Fruit fly (Drosophila melanogaster) whole organism, embryonic: ENCODE data around the gene zye.

Experiments
- Bdp1 ChIP-seq: fragments of 200-800 bp; sonication (Bioruptor generic); optimal IDR thresholded peaks from 3 replicates; lab custom pipeline; 2016; ENCODE audit warnings: missing biosample characterization, missing genetic modification characterization
- CG11247 ChIP-seq: fragments of 200-800 bp; sonication (Bioruptor generic); IDR thresholded peaks from 2 replicates; pipeline ENCODE4 v1.3.6; 2022; ENCODE audit warnings: missing biosample characterization, missing genetic modification characterization
- CG12155 ChIP-seq: fragments of 200-800 bp; sonication (Bioruptor generic); optimal IDR thresholded peaks from 3 replicates; lab custom pipeline; 2016; ENCODE audit warnings: missing biosample characterization, missing genetic modification characterization
- CG12744 ChIP-seq: fragments of 200-800 bp; sonication (Bioruptor generic); optimal IDR thresholded peaks from 2 replicates; lab custom pipeline; 2016; ENCODE audit warnings: missing biosample characterization, missing genetic modification characterization
- CG14014 ChIP-seq: fragments of 200-800 bp; sonication (Bioruptor generic); IDR thresholded peaks from 2 replicates; pipeline ENCODE4 v1.3.6; 2022; ENCODE audit warnings: missing biosample characterization, missing genetic modification characterization
- CG15073 ChIP-seq: fragments of 200-800 bp; sonication (Bioruptor generic); optimal IDR thresholded peaks from 2 replicates; lab custom pipeline; 2016; ENCODE audit warnings: missing biosample characterization, missing genetic modification characterization
- CG18011 ChIP-seq: fragments of 200-800 bp; sonication (Bioruptor generic); optimal IDR thresholded peaks from 2 replicates; lab custom pipeline; 2017; ENCODE audit warnings: missing biosample characterization, missing genetic modification characterization, mild to moderate bottlenecking, moderate library complexity, missing genotype
- CG18764 ChIP-seq: fragments of 200-800 bp; sonication (Bioruptor generic); optimal IDR thresholded peaks from 3 replicates; lab custom pipeline; 2016; ENCODE audit warnings: missing biosample characterization, missing genetic modification characterization
- CG30403 ChIP-seq: fragments of 200-800 bp; sonication (Bioruptor generic); optimal IDR thresholded peaks from 3 replicates; lab custom pipeline; 2016; ENCODE audit warnings: missing biosample characterization, missing genetic modification characterization
- CG3065 ChIP-seq: fragments of 200-800 bp; sonication (Bioruptor generic); optimal IDR thresholded peaks from 2 replicates; lab custom pipeline; 2016; ENCODE audit warnings: missing biosample characterization, missing genetic modification characterization
- CG4730 ChIP-seq: fragments of 200-800 bp; sonication (Bioruptor generic); IDR thresholded peaks from 2 replicates; pipeline ENCODE4 v1.3.6; 2022; ENCODE audit warnings: missing biosample characterization, missing genetic modification characterization
- CG6175 ChIP-seq: fragments of 200-800 bp; sonication (Bioruptor generic); IDR thresholded peaks from 3 replicates; pipeline ENCODE4 v1.3.6; 2022; ENCODE audit warnings: missing biosample characterization, missing genetic modification characterization
- CG6689 ChIP-seq: fragments of 200-800 bp; sonication (Bioruptor generic); IDR thresholded peaks from 2 replicates; pipeline ENCODE4 v1.3.6; 2022; ENCODE audit warnings: missing biosample characterization, missing genetic modification characterization
- CG6813 ChIP-seq: fragments of 200-800 bp; sonication (Bioruptor generic); optimal IDR thresholded peaks from 2 replicates; lab custom pipeline; 2017; ENCODE audit warnings: missing biosample characterization, missing genetic modification characterization, mild to moderate bottlenecking, moderate library complexity, missing genetic modification reagents
- CG8281 ChIP-seq: fragments of 200-800 bp; sonication (Bioruptor generic); optimal IDR thresholded peaks from 2 replicates; lab custom pipeline; 2018; ENCODE audit warnings: missing biosample characterization, mild to moderate bottlenecking, missing genetic modification characterization, moderate library complexity
- CG9609 ChIP-seq: fragments of 200-800 bp; sonication (Bioruptor generic); optimal IDR thresholded peaks from 3 replicates; lab custom pipeline; 2016; ENCODE audit warnings: missing biosample characterization, missing genetic modification characterization
- CG9797 ChIP-seq: fragments of 200-800 bp; sonication (Bioruptor generic); optimal IDR thresholded peaks from 3 replicates; lab custom pipeline; 2018; ENCODE audit warnings: missing biosample characterization, mild to moderate bottlenecking, missing genetic modification characterization
- CoRest ChIP-seq: fragments of 200-800 bp; sonication (Bioruptor generic); optimal IDR thresholded peaks from 3 replicates; lab custom pipeline; 2018; ENCODE audit warnings: missing biosample characterization, mild to moderate bottlenecking, missing genetic modification characterization, moderate library complexity
- Gug ChIP-seq: fragments of 200-800 bp; sonication (Bioruptor generic); IDR thresholded peaks from 4 replicates; pipeline ENCODE4 v1.3.6; 2022; ENCODE audit warnings: missing biosample characterization, missing genetic modification characterization
- HHEX ChIP-seq: fragments of 200-800 bp; sonication (Bioruptor generic); optimal IDR thresholded peaks from 3 replicates; lab custom pipeline; 2017; ENCODE audit warnings: missing biosample characterization, mild to moderate bottlenecking, missing genetic modification characterization, missing genetic modification reagents
- Hand ChIP-seq: fragments of 200-800 bp; sonication (Bioruptor generic); optimal IDR thresholded peaks from 2 replicates; lab custom pipeline; 2017; ENCODE audit warnings: mild to moderate bottlenecking, missing biosample characterization, missing genetic modification reagents, missing genetic modification characterization
- Hr3 ChIP-seq: fragments of 200-800 bp; sonication (Bioruptor generic); optimal IDR thresholded peaks from 3 replicates; lab custom pipeline; 2016; ENCODE audit warnings: missing biosample characterization, missing genetic modification characterization
- Hr51 ChIP-seq, 2 experiments: fragments of 200-800 bp; sonication (Bioruptor generic); optimal IDR thresholded peaks; 2 replicates in 1 of 2; 3 replicates in 1 of 2; lab custom pipeline; 2016 to 2018; ENCODE audit warnings: missing biosample characterization in 2 of 2, missing genetic modification characterization in 2 of 2, mild to moderate bottlenecking in 1 of 2, moderate library complexity in 1 of 2
- Six4 ChIP-seq: fragments of 200-800 bp; sonication (Bioruptor generic); optimal IDR thresholded peaks from 2 replicates; lab custom pipeline; 2016; ENCODE audit warnings: missing biosample characterization, missing genetic modification characterization
- Sry-β ChIP-seq: fragments of 200-800 bp; sonication (Bioruptor generic); optimal IDR thresholded peaks from 2 replicates; lab custom pipeline; 2018; ENCODE audit warnings: missing biosample characterization, mild to moderate bottlenecking, missing genetic modification characterization, moderate library complexity
- Sry-δ ChIP-seq: fragments of 200-800 bp; sonication (Bioruptor generic); optimal IDR thresholded peaks from 2 replicates; lab custom pipeline; 2016; ENCODE audit warnings: missing biosample characterization, missing genetic modification characterization
- TFAM ChIP-seq: fragments of 200-800 bp; sonication (Bioruptor generic); optimal IDR thresholded peaks from 2 replicates; lab custom pipeline; 2017; ENCODE audit warnings: missing biosample characterization, missing genetic modification characterization, inconsistent platforms
- Trl ChIP-seq, 3 experiments: fragments of >200 bp in 2 of 3; fragments of 200-800 bp in 1 of 3; sonication (Bioruptor generic) in 1 of 3; optimal IDR thresholded peaks; 2 replicates in 1 of 3; 3 replicates in 2 of 3; lab custom pipeline; 2016 to 2017; ENCODE audit warnings: missing biosample characterization in 1 of 3, missing genetic modification characterization in 1 of 3
- ac ChIP-seq: fragments of 200-800 bp; sonication (Bioruptor generic); optimal IDR thresholded peaks from 3 replicates; lab custom pipeline; 2017; ENCODE audit warnings: missing biosample characterization, mild to moderate bottlenecking, missing genetic modification characterization
- amos ChIP-seq: fragments of 200-800 bp; sonication (Bioruptor generic); IDR thresholded peaks from 2 replicates; pipeline ENCODE4 v1.3.6; 2022; ENCODE audit warnings: missing biosample characterization, missing genetic modification characterization; ENCODE audit not compliant: partially characterized antibody
- ash1 ChIP-seq: fragments of 200-800 bp; sonication (Bioruptor generic); optimal IDR thresholded peaks from 2 replicates; lab custom pipeline; 2018; ENCODE audit warnings: missing biosample characterization, mild to moderate bottlenecking, missing genetic modification characterization
- az2 ChIP-seq: fragments of 200-800 bp; sonication (Bioruptor generic); optimal IDR thresholded peaks from 3 replicates; lab custom pipeline; 2016; ENCODE audit warnings: missing biosample characterization, missing genetic modification characterization
- caup ChIP-seq: fragments of 200-800 bp; sonication (Bioruptor generic); optimal IDR thresholded peaks from 3 replicates; lab custom pipeline; 2017; ENCODE audit warnings: missing biosample characterization, mild to moderate bottlenecking, missing genetic modification characterization, moderate library complexity; ENCODE audit not compliant: severe bottlenecking
- crp ChIP-seq, 2 experiments: fragments of 200-800 bp; sonication (Bioruptor generic); optimal IDR thresholded peaks; 2 replicates in 1 of 2; 3 replicates in 1 of 2; lab custom pipeline; 2017; ENCODE audit warnings: missing biosample characterization in 2 of 2, missing genetic modification characterization in 2 of 2, mild to moderate bottlenecking in 1 of 2, moderate library complexity in 1 of 2
- fd64A ChIP-seq: fragments of 200-800 bp; sonication (Bioruptor generic); optimal IDR thresholded peaks from 3 replicates; lab custom pipeline; 2018; ENCODE audit warnings: missing biosample characterization, mild to moderate bottlenecking, missing genetic modification characterization
- fd96Cb ChIP-seq: fragments of 200-800 bp; sonication (Bioruptor generic); optimal IDR thresholded peaks from 2 replicates; lab custom pipeline; 2018; ENCODE audit warnings: missing biosample characterization, mild to moderate bottlenecking, missing genetic modification characterization, moderate library complexity
- grn ChIP-seq: fragments of 200-800 bp; sonication (Bioruptor generic); optimal IDR thresholded peaks from 3 replicates; lab custom pipeline; 2017; ENCODE audit warnings: missing biosample characterization, missing genetic modification characterization
- h ChIP-seq: fragments of >200 bp; optimal IDR thresholded peaks from 2 replicates; lab custom pipeline; 2017
- ind ChIP-seq: fragments of 200-800 bp; sonication (Bioruptor generic); optimal IDR thresholded peaks from 3 replicates; lab custom pipeline; 2016; ENCODE audit warnings: missing biosample characterization, missing genetic modification characterization
- lov ChIP-seq, 2 experiments: fragments of 200-800 bp in 1 of 2; fragments of >200 bp in 1 of 2; sonication (Bioruptor generic) in 1 of 2; IDR thresholded peaks in 1 of 2; optimal IDR thresholded peaks in 1 of 2; 2 replicates in 1 of 2; 3 replicates in 1 of 2; pipeline versions ENCODE4 v1.3.6 to Lab custom; 2017 to 2022; ENCODE audit warnings: missing biosample characterization in 1 of 2, missing genetic modification characterization in 1 of 2
- mirr ChIP-seq: fragments of 200-800 bp; sonication (Bioruptor generic); optimal IDR thresholded peaks from 3 replicates; lab custom pipeline; 2018; ENCODE audit warnings: missing biosample characterization, mild to moderate bottlenecking, missing genetic modification characterization
- nerfin-2 ChIP-seq: fragments of 200-800 bp; sonication (Bioruptor generic); IDR thresholded peaks from 2 replicates; pipeline ENCODE4 v1.3.6; 2022; ENCODE audit warnings: missing biosample characterization, missing genetic modification characterization; ENCODE audit not compliant: partially characterized antibody
- pnt ChIP-seq: fragments of 200-800 bp; sonication (Bioruptor generic); optimal IDR thresholded peaks from 3 replicates; lab custom pipeline; 2016; ENCODE audit warnings: missing biosample characterization, missing genetic modification characterization
- sens-2 ChIP-seq: fragments of 200-800 bp; sonication (Bioruptor generic); IDR thresholded peaks from 2 replicates; pipeline ENCODE4 v1.3.6; 2022; ENCODE audit warnings: missing biosample characterization, missing genetic modification characterization
- slou ChIP-seq: fragments of 200-800 bp; sonication (Bioruptor generic); optimal IDR thresholded peaks from 3 replicates; lab custom pipeline; 2016; ENCODE audit warnings: missing biosample characterization, missing genetic modification characterization
- sna ChIP-seq: fragments of 200-800 bp; sonication (Bioruptor generic); IDR thresholded peaks from 2 replicates; pipeline ENCODE4 v1.3.6; 2022; ENCODE audit warnings: missing biosample characterization, missing genetic modification characterization; ENCODE audit not compliant: partially characterized antibody
- tin ChIP-seq: fragments of 200-800 bp; sonication (Bioruptor generic); optimal IDR thresholded peaks from 3 replicates; lab custom pipeline; 2016; ENCODE audit warnings: missing biosample characterization, missing genetic modification characterization
- tx ChIP-seq: fragments of 200-800 bp; sonication (Bioruptor generic); optimal IDR thresholded peaks from 2 replicates; lab custom pipeline; 2016; ENCODE audit warnings: missing biosample characterization, missing genetic modification characterization

The zye gene

dm6 chr3L:20375878-20376563 lies 37.4 kb upstream of the zye start, which contains the start of the genes Ide and RhoBTB (continued):
- TF ChIP-seq slou (GFP tag; lab: Kevin White, UChicago) (peak; percentile 70), CG8281 (tag; lab: Kevin White, UChicago) (peak; percentile 60), CoRest (peak; percentile 96), ind (peak; percentile 93), grn (GFP tag; lab: Kevin White, UChicago) (no peak), Hr3 (GFP tag; lab: Kevin White, UChicago) (peak; percentile 88), CG9609 (GFP tag; lab: Kevin White, UChicago) (peak; percentile 80), sna (GFP tag; lab: Robert Waterston, UW) (no peak), Sry-δ (GFP tag; lab: Kevin White, UChicago) (peak; percentile 66), lov (optimal IDR thresholded peaks at IDR 0.05; lab: Kevin White, UChicago) (no peak), lov (GFP tag; IDR thresholded peaks at IDR 0.05; lab: Robert Waterston, UW) (peak; percentile 60; the same call in 1 of the 3 replicates), CG12155 (peak; percentile 86), ash1 (GFP tag; lab: Kevin White, UChicago) (no peak), CG6813 (no peak), ac (GFP tag; lab: Kevin White, UChicago) (no peak), CG4730 (0 out of 2 replicates have a peak, but pooled peaks have one; percentile 2), caup (GFP tag; lab: Kevin White, UChicago) (peak; percentile 59), amos (GFP tag; lab: Robert Waterston, UW) (0 out of 2 replicates have a peak, but pooled peaks have one; percentile 10), CG15073 (peak; percentile 24), Trl (optimal IDR thresholded peaks at IDR 0.05; lab: Kevin White, UChicago) (peak in 1 of 2 experiments; percentile 23), Trl (GFP tag; optimal IDR thresholded peaks at IDR 0.05; lab: Kevin White, UChicago) (peak; percentile 86), Six4 (GFP tag; lab: Kevin White, UChicago) (peak; percentile 60), crp (GFP tag; optimal IDR thresholded peaks at IDR 0.05; lab: Kevin White, UChicago) (peak; percentile 67 to 91), CG14014 (peak; percentile 67; the same call in 1 of the 2 replicates), CG11247 (GFP tag; lab: Robert Waterston, UW) (peak; percentile 69), CG30403 (GFP tag; lab: Kevin White, UChicago) (peak; percentile 93), fd96Cb (tag; lab: Kevin White, UChicago) (peak; percentile 72), h (lab: Kevin White, UChicago) (no peak), CG9797 (peak; percentile 22), Gug (GFP tag; lab: Robert Waterston, UW) (peak; percentile 81; the same call in 2 of the 4 replicates), Sry-β (GFP tag; lab: Kevin White, UChicago) (no peak), Hand (GFP tag; lab: Kevin White, UChicago) (no peak), TFAM (GFP tag; lab: Kevin White, UChicago) (no peak), CG6689 (GFP tag; lab: Robert Waterston, UW) (peak; percentile 67), CG18011 (peak; percentile 63), Hr51 (GFP tag; optimal IDR thresholded peaks at IDR 0.05; lab: Kevin White, UChicago) (peak in 1 of 2 experiments; percentile 80), tin (peak; percentile 77), mirr (GFP tag; lab: Kevin White, UChicago) (no peak), CG6175 (GFP tag; lab: Robert Waterston, UW) (no peak), CG3065 (peak; percentile 41), pnt (peak; percentile 91), sens-2 (0 out of 2 replicates have a peak, but pooled peaks have one; percentile 14), Bdp1 (GFP tag; lab: Kevin White, UChicago) (peak; percentile 63), fd64A (GFP tag; lab: Kevin White, UChicago) (no peak), CG12744 (peak; percentile 37), HHEX (peak; percentile 48), CG18764 (GFP tag; lab: Kevin White, UChicago) (no peak), tx (GFP tag; lab: Kevin White, UChicago) (peak; percentile 79), nerfin-2 (no peak), az2 (GFP tag; lab: Kevin White, UChicago) (peak; percentile 80)
